Fruit fly (Drosophila melanogaster): Measurements from ENCODE around the gene Mnat9.
A peak's percentile ranks its signal among the peaks of the same experiment; 100 is the strongest.

The Mnat9 gene

DNA sequence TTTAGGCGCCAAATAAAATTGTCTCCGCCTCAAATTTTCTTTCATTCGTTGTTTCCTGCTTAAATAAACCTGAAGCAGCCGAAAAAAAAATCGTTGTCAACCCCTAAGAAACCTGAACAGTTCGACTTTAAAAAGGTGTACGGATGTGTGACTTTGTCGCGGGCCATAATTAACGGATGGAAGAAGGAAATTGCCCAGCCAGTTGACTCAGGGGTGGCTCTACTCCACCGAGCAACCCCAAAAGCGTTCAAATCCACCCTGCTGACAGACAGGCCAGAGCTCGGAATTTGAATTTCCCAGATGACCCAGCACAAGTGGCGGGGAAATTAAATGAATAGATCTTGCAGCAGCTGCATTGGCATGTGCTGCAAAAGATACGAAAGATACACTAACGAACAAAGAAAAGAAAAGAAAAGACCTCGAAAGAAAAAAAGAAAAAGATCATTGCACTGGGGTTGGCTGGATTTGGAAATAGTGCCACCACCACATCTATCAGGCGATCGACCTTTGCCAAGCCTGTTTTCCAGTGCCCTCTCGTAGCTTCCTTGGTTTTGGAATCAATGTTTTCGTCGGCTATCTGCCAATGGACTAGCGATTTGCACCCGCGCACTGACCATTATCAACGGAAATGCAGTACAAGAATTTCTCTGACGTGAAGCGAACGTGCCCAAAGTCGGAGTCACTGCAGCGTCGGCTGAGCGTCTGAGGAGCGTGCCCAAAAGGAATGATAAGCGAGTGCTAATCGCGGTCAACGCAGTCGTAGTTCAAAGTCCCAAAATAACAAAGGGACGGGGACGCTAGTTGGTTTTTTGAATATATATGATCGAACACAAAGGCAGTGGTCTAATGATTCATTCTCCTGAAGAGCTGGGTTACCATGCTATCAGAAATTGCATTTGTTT lies 9.5 kb downstream of the Mnat9 start (continued):
- no peak for TF ChIP-seq hbn (GFP tag; IDR thresholded peaks at IDR 0.05; ENCODE audit: partially characterized antibody)
- TF ChIP-seq Hsf (GFP tag; optimal IDR thresholded peaks at IDR 0.05) = no peak
- no peak for TF ChIP-seq Ravus (GFP tag; IDR thresholded peaks at IDR 0.05)
- peak; percentile 4 for TF ChIP-seq kah (GFP tag; optimal IDR thresholded peaks at IDR 0.05)
- no peak for TF ChIP-seq Sox100B (GFP tag; optimal IDR thresholded peaks at IDR 0.05)
- TF ChIP-seq HHEX (GFP tag; optimal IDR thresholded peaks at IDR 0.05) = no peak
- TF ChIP-seq Nf-YA (GFP tag; IDR thresholded peaks at IDR 0.05) = no peak
- TF ChIP-seq sd (tag; optimal IDR thresholded peaks at IDR 0.05) = peak; percentile 5
- TF ChIP-seq NfI (GFP tag; optimal IDR thresholded peaks at IDR 0.05) = no peak
- TF ChIP-seq salm (tag; optimal IDR thresholded peaks at IDR 0.05) = no peak
- no peak for TF ChIP-seq pho (GFP tag; optimal IDR thresholded peaks at IDR 0.05)
- no peak for TF ChIP-seq CG10209 (GFP tag; optimal IDR thresholded peaks at IDR 0.05)
- TF ChIP-seq CG9437 (GFP tag; optimal IDR thresholded peaks at IDR 0.05) = no peak
- no peak for TF ChIP-seq CG13894 (tag; optimal IDR thresholded peaks at IDR 0.05)
- no peak for TF ChIP-seq Mad (GFP tag; optimal IDR thresholded peaks at IDR 0.05)
- TF ChIP-seq Doc2 (GFP tag; IDR thresholded peaks at IDR 0.05) = no peak
- TF ChIP-seq CrebB (tag; optimal IDR thresholded peaks at IDR 0.05) = no peak
- TF ChIP-seq sim (GFP tag; IDR thresholded peaks at IDR 0.05) = no peak
- TF ChIP-seq Rx (GFP tag; IDR thresholded peaks at IDR 0.05) = no peak
- no peak for TF ChIP-seq CG12299 (tag; optimal IDR thresholded peaks at IDR 0.05)
- no peak for TF ChIP-seq ken (GFP tag; IDR thresholded peaks at IDR 0.05)
- TF ChIP-seq Hr78 (GFP tag; optimal IDR thresholded peaks at IDR 0.05) = peak in 1 of 2 experiments; percentile 32

DNA sequence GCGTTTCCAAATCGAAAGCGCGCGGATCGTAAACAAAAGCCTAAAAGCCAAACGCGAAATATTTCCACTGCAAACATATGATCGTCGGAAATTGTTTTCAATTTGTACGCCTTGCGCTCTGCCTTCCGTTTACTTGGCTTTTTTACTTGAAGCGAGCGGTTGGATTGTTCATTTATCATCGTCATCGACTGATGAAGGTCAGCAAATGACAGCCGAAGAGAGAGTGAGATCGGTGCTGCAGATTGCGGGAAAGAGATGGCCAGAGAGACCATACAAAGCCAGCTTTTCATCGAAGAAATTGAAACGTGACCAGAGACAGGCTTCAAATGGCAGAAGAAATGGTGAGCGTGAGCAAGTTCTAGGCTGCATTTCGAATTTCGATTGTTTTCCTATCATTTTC lies 10.2 kb downstream of the Mnat9 start:
- TF ChIP-seq Deaf1 (tag; optimal IDR thresholded peaks at IDR 0.05) = no peak
- TF ChIP-seq CG12942 (GFP tag; optimal IDR thresholded peaks at IDR 0.05) = no peak
- no peak for TF ChIP-seq knrl (GFP tag; IDR thresholded peaks at IDR 0.05; ENCODE audit: partially characterized antibody)
- TF ChIP-seq Blimp-1 (GFP tag; optimal IDR thresholded peaks at IDR 0.05) = peak; percentile 58
- no peak for TF ChIP-seq CG7372 (GFP tag; IDR thresholded peaks at IDR 0.05)
- TF ChIP-seq grn (GFP tag; optimal IDR thresholded peaks at IDR 0.05) = peak; percentile 70
- no peak for TF ChIP-seq sens (GFP tag)
- no peak for TF ChIP-seq CoRest (tag; optimal IDR thresholded peaks at IDR 0.05)
- TF ChIP-seq vvl (GFP tag; IDR thresholded peaks at IDR 0.05) = no peak

DNA sequence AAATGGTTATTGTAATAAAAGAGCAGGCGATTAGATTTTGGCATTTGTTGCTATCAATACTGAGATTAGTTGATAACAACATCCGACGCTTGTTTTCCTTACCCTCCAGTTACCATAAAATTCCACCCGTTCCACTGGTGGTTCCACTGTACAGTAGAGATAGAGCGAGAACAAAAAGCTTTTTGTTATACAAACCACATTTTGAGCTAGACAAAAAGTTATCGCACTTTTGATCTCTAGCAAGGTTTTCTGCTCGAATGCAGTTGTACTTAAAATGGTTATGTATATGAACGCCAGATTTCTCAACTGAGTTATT lies 10.9 kb downstream of the Mnat9 start:
- no peak for TF ChIP-seq CG3281 (GFP tag; optimal IDR thresholded peaks at IDR 0.05)
- TF ChIP-seq CG17802 (tag; optimal IDR thresholded peaks at IDR 0.05) = no peak
- TF ChIP-seq CG11247 (GFP tag; IDR thresholded peaks at IDR 0.05) = no peak
- no peak for TF ChIP-seq CG2120 (GFP tag; optimal IDR thresholded peaks at IDR 0.05)
- peak; percentile 13; the same call in 1 of the 2 replicates for TF ChIP-seq Rfx (GFP tag; IDR thresholded peaks at IDR 0.05)
- TF ChIP-seq CG15073 (GFP tag; optimal IDR thresholded peaks at IDR 0.05) = no peak
- no peak for TF ChIP-seq pros (GFP tag; optimal IDR thresholded peaks at IDR 0.05)
- no peak for TF ChIP-seq abd-A (tag; optimal IDR thresholded peaks at IDR 0.05)
- TF ChIP-seq Trl (optimal IDR thresholded peaks at IDR 0.05) = no peak
- no peak for TF ChIP-seq Trl (GFP tag; optimal IDR thresholded peaks at IDR 0.05)
- TF ChIP-seq Sin3A (optimal IDR thresholded peaks at IDR 0.05) = no peak
- no peak for TF ChIP-seq pzg (GFP tag; optimal IDR thresholded peaks at IDR 0.05)
- no peak for TF ChIP-seq dan (GFP tag; IDR thresholded peaks at IDR 0.05)
- peak; percentile 12 for TF ChIP-seq HmgZ (tag; optimal IDR thresholded peaks at IDR 0.05)
- no peak for TF ChIP-seq trh (GFP tag; optimal IDR thresholded peaks at IDR 0.05)
- no peak for TF ChIP-seq CG34422 (GFP tag; IDR thresholded peaks at IDR 0.05)
- 0 out of 2 replicates have a peak, but pooled peaks have one; percentile 9 for TF ChIP-seq E2f2 (GFP tag; IDR thresholded peaks at IDR 0.05)
- TF ChIP-seq CG8290 (GFP tag; optimal IDR thresholded peaks at IDR 0.05) = no peak
- TF ChIP-seq CG8290 (tag; optimal IDR thresholded peaks at IDR 0.05) = peak in 1 of 2 experiments; percentile 8
- TF ChIP-seq HHEX (GFP tag; optimal IDR thresholded peaks at IDR 0.05) = peak; percentile 9
- no peak for TF ChIP-seq CG3995 (GFP tag; optimal IDR thresholded peaks at IDR 0.05)

Data from whole organism, embryonic.